Fruit fly (Drosophila melanogaster) whole organism, prepupa: ENCODE results near the gene CG3625.

Source experiments
- Ets96B ChIP-seq: fragments of 200-800 bp; optimal IDR thresholded peaks from 2 replicates; lab custom pipeline; 2019; ENCODE audit warnings: missing biosample characterization, mild to moderate bottlenecking, missing genetic modification characterization, moderate library complexity
- Lpt ChIP-seq: fragments of 200-800 bp; sonication (Bioruptor generic); optimal IDR thresholded peaks from 3 replicates; lab custom pipeline; 2016; ENCODE audit warnings: missing biosample characterization, missing genetic modification characterization
- esn ChIP-seq: fragments of 200-800 bp; sonication (Bioruptor generic); optimal IDR thresholded peaks from 2 replicates; lab custom pipeline; 2016; ENCODE audit warnings: missing biosample characterization, mild to moderate bottlenecking, missing genetic modification characterization, moderate library complexity
- salr ChIP-seq, 2 experiments: fragments of 200-800 bp; sonication (Bioruptor generic); optimal IDR thresholded peaks; 3 replicates each; lab custom pipeline; 2016 to 2018; ENCODE audit warnings: missing biosample characterization in 2 of 2, missing genetic modification characterization in 2 of 2, mild to moderate bottlenecking in 1 of 2

dm6 chr2L:305646-306045 is 14.1 kb upstream of the CG3625 start, which contains the start of gene Plc21C:
- TF ChIP-seq Ets96B (tag; lab: Kevin White, UChicago) (peak; percentile 2), esn (peak; percentile 51), salr (GFP tag; optimal IDR thresholded peaks at IDR 0.05; lab: Kevin White, UChicago) (no peak), Lpt (GFP tag; lab: Kevin White, UChicago) (no peak)
